Fruit fly (Drosophila melanogaster): ENCODE results near the gene CG14196.

DNA sequence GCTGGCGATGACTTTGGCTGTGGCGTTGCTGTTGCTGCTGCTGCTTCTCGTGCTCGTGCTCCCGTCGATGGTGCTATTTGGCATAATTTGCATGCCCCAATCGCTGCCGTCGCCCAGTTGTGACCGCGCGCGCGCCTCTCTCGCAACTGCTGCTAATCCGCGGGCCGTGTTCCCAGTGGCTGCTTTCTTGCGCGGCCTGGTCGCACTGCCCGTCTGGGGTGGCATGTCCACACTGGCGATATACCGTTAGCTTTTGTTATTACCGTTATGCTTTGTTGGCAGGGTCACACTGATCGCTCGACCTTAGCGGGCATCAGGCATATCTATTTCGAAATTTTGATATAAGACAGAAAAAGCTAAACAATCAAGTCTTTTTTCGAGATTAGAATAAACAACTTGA, 40.0 kb downstream of the CG14196 start, which contains the start of gene CG7990:
- TF ChIP-seq OdsH (GFP tag; optimal IDR thresholded peaks at IDR 0.05) (no peak), pan (optimal IDR thresholded peaks at IDR 0.05) (no peak), lola (GFP tag; optimal IDR thresholded peaks at IDR 0.05) (no peak), GATAd (GFP tag; optimal IDR thresholded peaks at IDR 0.05) (no peak), Dfd (GFP tag; optimal IDR thresholded peaks at IDR 0.05) (no peak), psq (GFP tag; optimal IDR thresholded peaks at IDR 0.05) (no peak), br (GFP tag; optimal IDR thresholded peaks at IDR 0.05) (no peak), h (GFP tag; optimal IDR thresholded peaks at IDR 0.05) (no peak)

All from whole organism, wandering third instar larva.